Fruit fly (Drosophila melanogaster) whole organism, prepupa: ENCODE results near the gene CG32313.

Experiments used
- CG10631 ChIP-seq: fragments of 200-800 bp; sonication (Bioruptor generic); optimal IDR thresholded peaks from 2 replicates; lab custom pipeline; 2016; ENCODE audit warnings: missing biosample characterization, missing genetic modification characterization
- CG7368 ChIP-seq: fragments of 200-800 bp; sonication (Bioruptor generic); optimal IDR thresholded peaks from 3 replicates; lab custom pipeline; 2016; ENCODE audit warnings: missing biosample characterization, missing genetic modification characterization
- Hr39 ChIP-seq: fragments of 200-800 bp; sonication (Bioruptor generic); optimal IDR thresholded peaks from 2 replicates; lab custom pipeline; 2016; ENCODE audit warnings: missing biosample characterization, missing genetic modification characterization
- OdsH ChIP-seq: fragments of 200-800 bp; sonication (Bioruptor generic); optimal IDR thresholded peaks from 3 replicates; lab custom pipeline; 2016; ENCODE audit warnings: missing biosample characterization, missing genetic modification characterization
- Sox15 ChIP-seq: fragments of 200-800 bp; sonication (Bioruptor generic); optimal IDR thresholded peaks from 3 replicates; lab custom pipeline; 2016; ENCODE audit warnings: missing biosample characterization, missing genetic modification characterization
- pdm3 ChIP-seq: fragments of 200-800 bp; sonication (Bioruptor generic); optimal IDR thresholded peaks from 3 replicates; lab custom pipeline; 2016; ENCODE audit warnings: missing biosample characterization, missing genetic modification characterization
- topi ChIP-seq: fragments of 200-800 bp; sonication (Bioruptor generic); optimal IDR thresholded peaks from 3 replicates; lab custom pipeline; 2016; ENCODE audit warnings: missing biosample characterization, missing genetic modification characterization

DNA sequence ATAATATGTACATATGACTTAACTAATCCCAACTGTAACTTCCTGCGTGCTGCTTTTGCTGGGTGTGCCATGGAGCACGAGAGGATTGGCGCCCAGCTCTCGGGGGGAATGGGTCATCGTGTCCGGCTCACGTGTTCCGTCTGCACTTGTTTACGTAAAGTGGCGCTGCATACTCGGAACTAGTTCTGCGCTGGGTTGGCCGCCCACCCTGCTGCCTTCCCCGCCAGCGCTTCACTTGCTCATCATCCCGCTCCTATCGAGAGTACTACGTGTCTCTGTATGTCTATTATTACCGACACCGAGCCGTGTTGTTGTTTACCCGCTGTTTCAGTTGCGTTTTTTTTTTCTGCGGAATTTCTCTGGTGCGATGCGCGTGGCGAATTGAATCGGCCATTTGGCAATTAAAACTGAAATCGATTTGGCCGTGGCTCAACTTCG is 4.1 kb upstream of the CG32313 start:
- no peak for TF ChIP-seq CG10631
- TF ChIP-seq topi (GFP tag; lab: Kevin White, UChicago), result no peak
- no peak for TF ChIP-seq CG7368 (GFP tag; lab: Kevin White, UChicago)
- TF ChIP-seq Hr39 (GFP tag; lab: Kevin White, UChicago), result no peak
- TF ChIP-seq OdsH (GFP tag; lab: Kevin White, UChicago), result no peak
- TF ChIP-seq pdm3 (GFP tag; lab: Kevin White, UChicago), result no peak
- no peak for TF ChIP-seq Sox15
